Worm (Caenorhabditis elegans): ENCODE measurements around the gene cdc-50.B.

- TF ChIP-seq ceh-19 (GFP tag; optimal IDR thresholded peaks at IDR 0.05) (no peak), madf-2 (tag; optimal IDR thresholded peaks at IDR 0.05) (no peak), ceh-31 (tag; optimal IDR thresholded peaks at IDR 0.05) (peak; percentile 82), pax-1 (tag; optimal IDR thresholded peaks at IDR 0.05) (no peak), ama-1 (optimal IDR thresholded peaks at IDR 0.05) (no peak), nfya-1 (tag; optimal IDR thresholded peaks at IDR 0.05) (peak; percentile 52), elt-2 (tag; optimal IDR thresholded peaks at IDR 0.05) (no peak), dve-1 (tag; optimal IDR thresholded peaks at IDR 0.05) (no peak), npax-4 (tag; optimal IDR thresholded peaks at IDR 0.05) (no peak), sdc-2 (tag; optimal IDR thresholded peaks at IDR 0.05) (no peak), ttx-3 (tag; optimal IDR thresholded peaks at IDR 0.05) (no peak), T23F11.4 (GFP tag; optimal IDR thresholded peaks at IDR 0.05) (no peak)
Observed at ce11 chrIV:8762471-8762870, 2.2 kb upstream of the cdc-50.B start.
